Worm (Caenorhabditis elegans) whole organism, L2 larva: ENCODE data around the gene exos-4.2.

ENCODE experiments used
- C34F6.9 ChIP-seq: fragments of 150-350 bp; optimal IDR thresholded peaks from 2 replicates; lab custom pipeline; 2014; ENCODE audit warnings: missing biosample characterization, missing genetic modification characterization
- F13H6.1 ChIP-seq: sonication (generic microtip); optimal IDR thresholded peaks from 2 replicates; lab custom pipeline; 2016; ENCODE audit warnings: missing genetic modification characterization, missing compliant biosample characterization
- alr-1 ChIP-seq: fragments of 150-350 bp; optimal IDR thresholded peaks from 2 replicates; lab custom pipeline; 2014; ENCODE audit warnings: missing biosample characterization, missing genetic modification characterization
- aly-2 ChIP-seq: fragments of 150-350 bp; optimal IDR thresholded peaks from 2 replicates; lab custom pipeline; 2014; ENCODE audit warnings: missing biosample characterization, missing genetic modification characterization
- ama-1 ChIP-seq: fragments of 150-350 bp; optimal IDR thresholded peaks from 2 replicates; lab custom pipeline; 2018; ENCODE audit warnings: inconsistent platforms
- ceh-16 ChIP-seq: fragments of 150-350 bp; optimal IDR thresholded peaks from 2 replicates; lab custom pipeline; 2014; ENCODE audit warnings: missing biosample characterization, missing genetic modification characterization
- crh-2 ChIP-seq: sonication (generic microtip); optimal IDR thresholded peaks from 2 replicates; lab custom pipeline; 2017; ENCODE audit warnings: missing biosample characterization, missing genetic modification characterization
- dmd-4 ChIP-seq: sonication (generic microtip); optimal IDR thresholded peaks from 2 replicates; lab custom pipeline; 2017; ENCODE audit warnings: missing biosample characterization, missing genetic modification characterization
- elt-1 ChIP-seq: fragments of 150-350 bp; optimal IDR thresholded peaks from 2 replicates; lab custom pipeline; 2014; ENCODE audit warnings: missing biosample characterization, missing genetic modification characterization
- elt-3 ChIP-seq: sonication (generic microtip); optimal IDR thresholded peaks from 2 replicates; lab custom pipeline; 2017; ENCODE audit warnings: missing biosample characterization, missing genetic modification characterization
- fos-1 ChIP-seq: fragments of 150-350 bp; optimal IDR thresholded peaks from 2 replicates; lab custom pipeline; 2014; ENCODE audit warnings: missing biosample characterization, missing genetic modification characterization
- lin-11 ChIP-seq: fragments of 150-350 bp; sonication (generic microtip); optimal IDR thresholded peaks from 2 replicates; lab custom pipeline; 2014; ENCODE audit warnings: missing biosample characterization, missing genetic modification characterization, inconsistent platforms, mixed read lengths
- lin-13 ChIP-seq: fragments of 150-350 bp; optimal IDR thresholded peaks from 2 replicates; lab custom pipeline; 2014; ENCODE audit warnings: missing biosample characterization, missing genetic modification reagents, missing genetic modification characterization
- lin-39 ChIP-seq: fragments of 150-350 bp; optimal IDR thresholded peaks from 2 replicates; lab custom pipeline; 2014; ENCODE audit warnings: missing biosample characterization, missing genetic modification reagents, missing genetic modification characterization
- lsy-2 ChIP-seq, 2 experiments: fragments of 150-350 bp in 1 of 2; sonication (generic microtip) in 1 of 2; optimal IDR thresholded peaks; 2 replicates each; lab custom pipeline; 2014 to 2017; ENCODE audit warnings: missing biosample characterization in 2 of 2, missing genetic modification characterization in 2 of 2
- mab-5 ChIP-seq: fragments of 150-350 bp; optimal IDR thresholded peaks from 2 replicates; lab custom pipeline; 2014; ENCODE audit warnings: missing biosample characterization, missing genetic modification characterization
- mdl-1 ChIP-seq, 2 experiments: fragments of 150-350 bp in 1 of 2; sonication (generic microtip) in 1 of 2; optimal IDR thresholded peaks; 2 replicates each; lab custom pipeline; 2017; ENCODE audit warnings: missing biosample characterization in 2 of 2, missing genetic modification characterization in 2 of 2
- nhr-10 ChIP-seq: sonication (generic microtip); optimal IDR thresholded peaks from 2 replicates; lab custom pipeline; 2017; ENCODE audit warnings: missing biosample characterization, missing genetic modification characterization
- nhr-12 ChIP-seq: fragments of 150-350 bp; optimal IDR thresholded peaks from 2 replicates; lab custom pipeline; 2014; ENCODE audit warnings: missing biosample characterization, missing genetic modification characterization
- nhr-129 ChIP-seq: fragments of 150-350 bp; optimal IDR thresholded peaks from 2 replicates; lab custom pipeline; 2014; ENCODE audit warnings: missing biosample characterization, missing genetic modification characterization
- nhr-21 ChIP-seq: fragments of 150-350 bp; optimal IDR thresholded peaks from 2 replicates; lab custom pipeline; 2014; ENCODE audit warnings: missing biosample characterization, missing genetic modification characterization
- nhr-23 ChIP-seq: fragments of 150-350 bp; optimal IDR thresholded peaks from 2 replicates; lab custom pipeline; 2014; ENCODE audit warnings: missing biosample characterization, missing genetic modification reagents, missing genetic modification characterization
- nhr-237 ChIP-seq: fragments of 150-350 bp; optimal IDR thresholded peaks from 2 replicates; lab custom pipeline; 2014; ENCODE audit warnings: missing biosample characterization, missing genetic modification characterization
- nhr-25 ChIP-seq: fragments of 150-350 bp; sonication (generic microtip); optimal IDR thresholded peaks from 3 replicates; lab custom pipeline; 2014; ENCODE audit warnings: missing biosample characterization, missing genetic modification characterization
- nhr-6 ChIP-seq: fragments of 150-350 bp; optimal IDR thresholded peaks from 2 replicates; lab custom pipeline; 2014; ENCODE audit warnings: missing biosample characterization, missing genetic modification characterization
- nhr-77 ChIP-seq: fragments of 150-350 bp; optimal IDR thresholded peaks from 2 replicates; lab custom pipeline; 2014; ENCODE audit warnings: missing biosample characterization, missing genetic modification characterization
- sem-4 ChIP-seq: fragments of 150-350 bp; optimal IDR thresholded peaks from 2 replicates; lab custom pipeline; 2014; ENCODE audit warnings: missing biosample characterization, missing genetic modification reagents, missing genetic modification characterization
- skn-1 ChIP-seq: sonication (generic microtip); optimal IDR thresholded peaks from 2 replicates; lab custom pipeline; 2017; ENCODE audit warnings: missing biosample characterization, missing genetic modification characterization
- sma-3 ChIP-seq: sonication (generic microtip); optimal IDR thresholded peaks from 2 replicates; lab custom pipeline; 2016; ENCODE audit warnings: missing genetic modification reagents, missing genetic modification characterization, missing compliant biosample characterization
- sma-9 ChIP-seq, 2 experiments: fragments of 150-350 bp in 1 of 2; sonication (generic microtip) in 1 of 2; optimal IDR thresholded peaks; 2 replicates each; lab custom pipeline; 2014 to 2016; ENCODE audit warnings: missing genetic modification characterization in 2 of 2, mild to moderate bottlenecking in 1 of 2, missing biosample characterization in 1 of 2, missing compliant biosample characterization in 1 of 2, missing genetic modification reagents in 1 of 2, moderate library complexity in 1 of 2
- unc-39 ChIP-seq: fragments of 150-350 bp; optimal IDR thresholded peaks from 2 replicates; lab custom pipeline; 2014; ENCODE audit warnings: missing biosample characterization, missing genetic modification characterization
- unc-55 ChIP-seq: fragments of 150-350 bp; sonication (generic microtip); optimal IDR thresholded peaks from 3 replicates; lab custom pipeline; 2014; ENCODE audit warnings: missing biosample characterization, missing genetic modification reagents, missing genetic modification characterization
- unc-62 ChIP-seq: fragments of 150-350 bp; optimal IDR thresholded peaks from 2 replicates; lab custom pipeline; 2014; ENCODE audit warnings: missing biosample characterization, missing genetic modification reagents, missing genetic modification characterization
- ztf-1 ChIP-seq: fragments of 200-800 bp; sonication (Bioruptor generic); conservative IDR thresholded peaks from 2 replicates; pipeline ENCODE4 v1.3.6; 2022; ENCODE audit warnings: missing genetic modification characterization, missing compliant biosample characterization
- ztf-11 ChIP-seq: sonication (generic microtip); optimal IDR thresholded peaks from 2 replicates; lab custom pipeline; 2017; ENCODE audit warnings: missing biosample characterization, missing genetic modification characterization

exos-4.2 gene

DNA sequence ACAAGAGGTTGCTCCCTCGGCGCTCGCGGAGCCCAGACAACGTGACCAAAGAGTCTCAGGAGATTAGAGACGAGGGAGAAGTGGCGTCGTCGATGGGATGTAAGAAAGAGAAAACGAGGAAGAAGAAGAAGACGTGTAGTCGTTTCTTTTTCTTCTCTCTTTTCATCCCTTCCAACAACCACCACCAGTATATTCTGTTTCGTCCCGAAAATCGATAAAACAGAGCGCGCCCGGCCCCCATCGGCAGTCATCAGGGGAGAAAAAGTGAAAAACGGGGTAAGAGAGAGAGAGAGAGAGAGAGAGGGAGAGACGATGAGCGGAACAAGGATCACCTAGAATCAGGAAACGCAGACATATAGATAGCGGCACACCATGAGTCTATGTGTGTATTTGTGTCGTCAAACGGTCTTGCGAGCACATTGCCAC, 27.9 kb downstream of the exos-4.2 start (continued):
- TF ChIP-seq sem-4 (tag; lab: Kevin White, UChicago) = peak; percentile 68
- peak; percentile 43 for TF ChIP-seq fos-1
- no peak for TF ChIP-seq elt-1 (tag; lab: Kevin White, UChicago)
- peak; percentile 79 for TF ChIP-seq C34F6.9 (tag; lab: Kevin White, UChicago)
- TF ChIP-seq mab-5 (tag; lab: Kevin White, UChicago) = peak; percentile 72
- no peak for TF ChIP-seq nhr-77 (tag; lab: Kevin White, UChicago)
- peak; percentile 53 for TF ChIP-seq nhr-6
- TF ChIP-seq nhr-21 (tag; lab: Kevin White, UChicago) = peak; percentile 26
- no peak for TF ChIP-seq unc-62
- peak; percentile 72 for TF ChIP-seq F13H6.1 (tag; lab: Kevin White, UChicago)
- no peak for TF ChIP-seq dmd-4 (tag; lab: Kevin White, UChicago)
- peak; percentile 73 for TF ChIP-seq nhr-129
- TF ChIP-seq ceh-16 (tag; lab: Kevin White, UChicago) = no peak
- no peak for TF ChIP-seq nhr-10 (tag; lab: Kevin White, UChicago)
- TF ChIP-seq alr-1 (tag; lab: Kevin White, UChicago) = no peak
- TF ChIP-seq nhr-237 (tag; lab: Kevin White, UChicago) = no peak
- TF ChIP-seq lin-39 (tag; lab: Kevin White, UChicago) = no peak

ce11 chrIII:888983-889549, 29.1 kb downstream of the exos-4.2 start:
- TF ChIP-seq sem-4 (tag; lab: Kevin White, UChicago) (no peak), unc-55 (GFP tag; lab: Kevin White, UChicago) (peak; percentile 11), nhr-12 (tag; lab: Kevin White, UChicago) (no peak), skn-1 (tag; lab: Kevin White, UChicago) (no peak), crh-2 (no peak), unc-39 (tag; lab: Kevin White, UChicago) (no peak), ama-1 (no peak), sma-3 (no peak), C34F6.9 (tag; lab: Kevin White, UChicago) (peak; percentile 64), lsy-2 (tag; optimal IDR thresholded peaks at IDR 0.05; lab: Kevin White, UChicago) (peak in 1 of 2 experiments; percentile 69), ztf-11 (tag; lab: Kevin White, UChicago) (no peak)
- TF ChIP-seq, all 48 proteins: peak for 3

- TF ChIP-seq fos-1 (peak; percentile 71), mdl-1 (tag; optimal IDR thresholded peaks at IDR 0.05; lab: Kevin White, UChicago) (no peak), ztf-1 (GFP tag; lab: Robert Waterston, UW) (no peak)
These were observed 31.0 kb downstream of the exos-4.2 start, which contains the start of gene T24C4.10 for ce11 chrIII:891014-891413. T24C4.10 (minus strand) TSS chrIII:891243.

DNA sequence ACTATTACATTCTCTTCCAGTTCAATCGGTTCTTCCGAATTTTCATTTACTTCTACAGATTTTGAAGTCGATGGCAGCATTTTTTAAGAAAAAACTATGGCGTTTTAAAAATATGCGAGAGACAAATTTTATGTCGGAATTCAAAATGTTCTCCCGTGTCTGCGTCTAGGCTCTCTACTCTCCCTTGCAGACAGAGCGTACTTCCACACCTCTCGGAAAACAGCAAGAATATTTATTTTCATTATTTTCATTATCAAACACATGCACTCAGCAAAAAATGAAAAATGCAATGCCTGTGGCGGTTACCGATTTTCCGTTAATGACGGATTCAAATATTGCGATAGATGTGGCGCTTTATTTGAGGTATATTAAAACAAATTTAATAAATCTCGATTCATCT, 35.5 kb downstream of the exos-4.2 start, which contains the start of the genes ztf-18 and F23H11.2:
Gene ztf-18 (minus strand): TSS at position 188 of the 400 bp plus-strand sequence.
Gene F23H11.2 (plus strand): TSS at position 223 of the 400 bp plus-strand sequence.
- TF ChIP-seq crh-2 (no peak), sem-4 (tag; lab: Kevin White, UChicago) (peak; percentile 50), lin-11 (tag; lab: Kevin White, UChicago) (no peak), dmd-4 (tag; lab: Kevin White, UChicago) (no peak)

DNA sequence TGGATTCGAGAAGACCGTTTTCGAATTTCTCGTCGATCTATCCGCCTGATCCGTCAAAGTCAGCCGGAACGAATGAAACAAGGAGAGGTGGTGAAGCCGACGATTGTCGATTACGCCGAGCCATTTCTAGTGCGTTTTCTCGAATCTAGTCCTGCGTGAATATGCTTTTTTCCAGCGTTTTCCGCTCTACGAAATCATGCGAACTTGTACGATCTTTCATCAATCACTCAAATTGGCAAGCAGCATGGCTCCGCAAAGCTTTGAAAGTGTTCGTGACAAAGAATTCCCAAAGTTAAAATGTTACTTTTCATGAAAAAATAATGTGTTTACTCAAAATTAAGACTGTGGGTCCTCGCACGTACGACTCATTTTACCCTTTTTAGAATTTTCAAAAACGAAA, 36.9 kb downstream of the exos-4.2 start:
- TF ChIP-seq ama-1 (no peak), elt-1 (tag; lab: Kevin White, UChicago) (no peak), nhr-10 (tag; lab: Kevin White, UChicago) (no peak)

ce11 chrIII:900134-900533, 40.1 kb downstream of the exos-4.2 start:
- TF ChIP-seq nhr-25 (no peak), dmd-4 (tag; lab: Kevin White, UChicago) (no peak), unc-39 (tag; lab: Kevin White, UChicago) (no peak), aly-2 (tag; lab: Kevin White, UChicago) (no peak), C34F6.9 (tag; lab: Kevin White, UChicago) (no peak), nhr-77 (tag; lab: Kevin White, UChicago) (no peak), nhr-237 (tag; lab: Kevin White, UChicago) (no peak), sma-3 (no peak), lin-13 (GFP tag; lab: Kevin White, UChicago) (no peak), sma-9 (GFP tag; optimal IDR thresholded peaks at IDR 0.05; lab: Kevin White, UChicago) (no peak), sma-9 (tag; optimal IDR thresholded peaks at IDR 0.05; lab: Kevin White, UChicago) (no peak), elt-3 (tag; lab: Kevin White, UChicago) (no peak), elt-1 (tag; lab: Kevin White, UChicago) (no peak), nhr-21 (tag; lab: Kevin White, UChicago) (no peak), unc-62 (no peak), nhr-23 (tag; lab: Kevin White, UChicago) (no peak), ama-1 (no peak), lin-39 (tag; lab: Kevin White, UChicago) (no peak), mab-5 (tag; lab: Kevin White, UChicago) (no peak)
